Fruit fly (Drosophila melanogaster) whole organism, pupa: ENCODE data around the gene mRRF1.

ENCODE experiments used
- CG12605 ChIP-seq: fragments of 200-800 bp; sonication (Bioruptor generic); IDR thresholded peaks from 2 replicates; pipeline ENCODE4 v1.3.6; 2022; ENCODE audit warnings: missing biosample characterization, missing genetic modification characterization
- EcR ChIP-seq: fragments of 200-800 bp; sonication (Bioruptor generic); optimal IDR thresholded peaks from 3 replicates; lab custom pipeline; 2019; ENCODE audit warnings: missing biosample characterization, missing genetic modification characterization, mild to moderate bottlenecking, moderate library complexity, missing genetic modification reagents
- Ets98B ChIP-seq: fragments of 200-800 bp; sonication (Bioruptor generic); IDR thresholded peaks from 2 replicates; pipeline ENCODE4 v1.3.6; 2022; ENCODE audit warnings: missing biosample characterization, missing genetic modification characterization
- gl ChIP-seq: fragments of 200-800 bp; sonication (Bioruptor generic); optimal IDR thresholded peaks from 2 replicates; lab custom pipeline; 2018; ENCODE audit warnings: missing biosample characterization, mild to moderate bottlenecking, missing genetic modification characterization
- rn ChIP-seq: fragments of 200-800 bp; sonication (Bioruptor generic); IDR thresholded peaks from 2 replicates; pipeline ENCODE4 v1.3.6; 2022; ENCODE audit warnings: missing biosample characterization, missing genetic modification characterization

- TF ChIP-seq rn (GFP tag; lab: Robert Waterston, UW): no peak
- TF ChIP-seq EcR (GFP tag; lab: Kevin White, UChicago): peak; percentile 91
- no peak for TF ChIP-seq Ets98B (GFP tag; lab: Robert Waterston, UW)
- TF ChIP-seq gl (tag; lab: Kevin White, UChicago): no peak
- no peak for TF ChIP-seq CG12605
Observed at dm6 chr3L:9372278-9372975, 8.3 kb downstream of the mRRF1 start, which contains the start of the genes Hsp67Bc, CG4456 and Hsp22.
